Worm (Caenorhabditis elegans) whole organism, mixed stage, embryonic: ENCODE results near the gene D2024.18.
A peak's percentile ranks its signal among the peaks of the same experiment; 100 is the strongest.

Source experiments
- M03D4.4 ChIP-seq: sonication (generic microtip); optimal IDR thresholded peaks from 2 replicates; lab custom pipeline; 2017; ENCODE audit warnings: mild to moderate bottlenecking, missing genetic modification characterization, missing compliant biosample characterization
- ceh-83 ChIP-seq: fragments of 200-800 bp; sonication (Bioruptor generic); optimal IDR thresholded peaks from 2 replicates; lab custom pipeline; 2018; ENCODE audit warnings: mild to moderate bottlenecking, missing genetic modification characterization, missing compliant biosample characterization
- elt-3 ChIP-seq: fragments of 150-350 bp; optimal IDR thresholded peaks from 2 replicates; lab custom pipeline; 2014; ENCODE audit warnings: missing biosample characterization, missing genetic modification characterization
- lsy-2 ChIP-seq: fragments of 150-350 bp; optimal IDR thresholded peaks from 2 replicates; lab custom pipeline; 2014; ENCODE audit warnings: missing biosample characterization, missing genetic modification characterization
- mls-2 ChIP-seq: sonication (generic microtip); optimal IDR thresholded peaks from 2 replicates; lab custom pipeline; 2016; ENCODE audit warnings: mild to moderate bottlenecking, missing genetic modification characterization, moderate library complexity, missing compliant biosample characterization
- nhr-12 ChIP-seq: fragments of 150-350 bp; optimal IDR thresholded peaks from 2 replicates; lab custom pipeline; 2014; ENCODE audit warnings: missing biosample characterization, missing genetic modification characterization
- nhr-237 ChIP-seq: fragments of 150-350 bp; optimal IDR thresholded peaks from 2 replicates; lab custom pipeline; 2014; ENCODE audit warnings: missing biosample characterization, missing genetic modification characterization
- nhr-28 ChIP-seq: fragments of 150-350 bp; optimal IDR thresholded peaks from 2 replicates; lab custom pipeline; 2014; ENCODE audit warnings: missing biosample characterization, missing genetic modification characterization
- nhr-76 ChIP-seq: sonication (generic microtip); optimal IDR thresholded peaks from 2 replicates; lab custom pipeline; 2017; ENCODE audit warnings: missing biosample characterization, missing genetic modification characterization
- pha-4 ChIP-seq: fragments of 150-350 bp; optimal IDR thresholded peaks from 2 replicates; lab custom pipeline; 2018; ENCODE audit warnings: missing biosample characterization, missing genetic modification reagents, missing genetic modification characterization
- snpc-4 ChIP-seq: fragments of 150-350 bp; optimal IDR thresholded peaks from 2 replicates; lab custom pipeline; 2014; ENCODE audit warnings: missing biosample characterization, missing genetic modification characterization
- sptf-1 ChIP-seq: sonication (generic microtip); optimal IDR thresholded peaks from 2 replicates; lab custom pipeline; 2017; ENCODE audit warnings: mild to moderate bottlenecking, missing genetic modification characterization, moderate library complexity, missing compliant biosample characterization
- unc-62 ChIP-seq: fragments of 150-350 bp; optimal IDR thresholded peaks from 2 replicates; lab custom pipeline; 2014; ENCODE audit warnings: missing biosample characterization, missing genetic modification reagents, missing genetic modification characterization
- ztf-11 ChIP-seq: fragments of 150-350 bp; optimal IDR thresholded peaks from 2 replicates; lab custom pipeline; 2014; ENCODE audit warnings: missing biosample characterization, missing genetic modification characterization

DNA sequence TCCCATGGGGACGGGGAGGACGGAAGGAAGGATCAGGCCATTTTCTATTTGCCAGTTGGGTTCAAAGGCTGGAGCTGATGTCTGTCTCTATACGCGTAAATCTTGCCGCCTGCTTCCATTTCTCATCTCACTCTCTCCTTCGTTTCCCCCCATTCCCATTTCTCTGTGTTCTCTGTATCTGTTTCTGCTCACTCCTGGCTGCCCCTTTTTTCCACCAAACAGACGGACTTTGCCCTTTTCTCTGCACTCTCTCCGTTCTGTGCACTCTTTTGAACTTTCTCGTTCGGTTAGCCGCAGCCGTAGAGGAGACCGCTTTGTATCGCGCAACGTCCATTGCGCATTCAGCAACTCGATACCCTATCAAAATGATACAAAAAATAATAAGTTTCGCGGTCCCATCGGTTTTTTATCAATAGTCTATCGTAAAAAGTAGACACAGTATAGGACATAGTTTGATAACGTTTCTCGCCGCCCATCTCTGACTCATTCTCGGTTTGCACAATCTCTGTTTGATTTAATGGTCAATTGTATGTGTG, 14.8 kb upstream of the D2024.18 start:
- TF ChIP-seq snpc-4 (no peak), ztf-11 (tag; lab: Kevin White, UChicago) (peak; percentile 5), nhr-12 (no peak), lsy-2 (tag; lab: Kevin White, UChicago) (peak; percentile 14), unc-62 (GFP tag; lab: Kevin White, UChicago) (peak; percentile 64), mls-2 (tag; lab: Kevin White, UChicago) (peak; percentile 40), nhr-237 (tag; lab: Kevin White, UChicago) (peak; percentile 50), elt-3 (tag; lab: Kevin White, UChicago) (no peak), M03D4.4 (peak; percentile 33), nhr-76 (tag; lab: Kevin White, UChicago) (no peak), ceh-83 (GFP tag; lab: Kevin White, UChicago) (no peak), pha-4 (tag; lab: Kevin White, UChicago) (no peak), nhr-28 (no peak), sptf-1 (tag; lab: Kevin White, UChicago) (no peak)
